Worm (Caenorhabditis elegans): ENCODE measurements around the gene sra-27.

- TF ChIP-seq him-1 (tag; optimal IDR thresholded peaks at IDR 0.05) (no peak), W03F9.2 (tag; optimal IDR thresholded peaks at IDR 0.05) (no peak), dao-5 (tag; optimal IDR thresholded peaks at IDR 0.05) (no peak)
Observed at ce11 chrII:6521316-6521715, 47.5 kb upstream of the sra-27 start, which contains the start of gene toe-2.

All from whole organism, L4/young adult.